Fruit fly (Drosophila melanogaster): ENCODE measurements around the gene CG12773.

dm6 chrX:1368949-1369348 is 15.2 kb upstream of the CG12773 start, which contains the start of gene CG14770:
- TF ChIP-seq cic (GFP tag; optimal IDR thresholded peaks at IDR 0.05), result no peak
- no peak for TF ChIP-seq cnc (optimal IDR thresholded peaks at IDR 0.05)
- TF ChIP-seq kay (GFP tag; ENCODE audit: borderline replicate concordance), result no peak
- TF ChIP-seq CG14711 (tag; optimal IDR thresholded peaks at IDR 0.05), result no peak
- TF ChIP-seq CG7101 (tag; optimal IDR thresholded peaks at IDR 0.05), result no peak
- TF ChIP-seq pad (GFP tag; optimal IDR thresholded peaks at IDR 0.05), result no peak
- TF ChIP-seq Clk (GFP tag; optimal IDR thresholded peaks at IDR 0.05), result no peak
- no peak for TF ChIP-seq Crg-1 (GFP tag; optimal IDR thresholded peaks at IDR 0.05)
- no peak for TF ChIP-seq CG12768 (GFP tag; optimal IDR thresholded peaks at IDR 0.05)
- no peak for TF ChIP-seq CG11617 (GFP tag; optimal IDR thresholded peaks at IDR 0.05)
- TF ChIP-seq CG33017 (tag; optimal IDR thresholded peaks at IDR 0.05), result no peak
- TF ChIP-seq Hr96 (GFP tag; optimal IDR thresholded peaks at IDR 0.05), result no peak
- no peak for TF ChIP-seq toe (GFP tag; optimal IDR thresholded peaks at IDR 0.05)
- no peak for TF ChIP-seq CG1620 (GFP tag; optimal IDR thresholded peaks at IDR 0.05)
